Fruit fly (Drosophila melanogaster) whole organism, adult: ENCODE measurements around the gene mRpS21.

ENCODE experiments used
- CG11617 ChIP-seq: fragments of 200-800 bp; sonication (Bioruptor generic); optimal IDR thresholded peaks from 2 replicates; lab custom pipeline; 2017; ENCODE audit warnings: mild to moderate bottlenecking, missing biosample characterization, missing genetic modification reagents, missing genetic modification characterization
- CG14711 ChIP-seq: fragments of 200-800 bp; sonication (Bioruptor generic); optimal IDR thresholded peaks from 2 replicates; lab custom pipeline; 2018; ENCODE audit warnings: missing biosample characterization, mild to moderate bottlenecking, missing genetic modification characterization, moderate library complexity
- CG1620 ChIP-seq: fragments of 200-800 bp; sonication (Bioruptor generic); optimal IDR thresholded peaks from 2 replicates; lab custom pipeline; 2016; ENCODE audit warnings: missing biosample characterization, missing genetic modification characterization
- Clk ChIP-seq: fragments of 200-800 bp; sonication (Bioruptor generic); optimal IDR thresholded peaks from 2 replicates; lab custom pipeline; 2017; ENCODE audit warnings: missing biosample characterization, missing genetic modification characterization
- Hr96 ChIP-seq: fragments of 200-800 bp; sonication (Bioruptor generic); optimal IDR thresholded peaks from 2 replicates; lab custom pipeline; 2016; ENCODE audit warnings: missing biosample characterization, missing genetic modification characterization
- kay ChIP-seq: fragments of 200-800 bp; sonication (Bioruptor generic); peaks from one replicate; lab custom pipeline; 2016; ENCODE audit warnings: missing biosample characterization, missing genetic modification characterization, borderline replicate concordance

DNA sequence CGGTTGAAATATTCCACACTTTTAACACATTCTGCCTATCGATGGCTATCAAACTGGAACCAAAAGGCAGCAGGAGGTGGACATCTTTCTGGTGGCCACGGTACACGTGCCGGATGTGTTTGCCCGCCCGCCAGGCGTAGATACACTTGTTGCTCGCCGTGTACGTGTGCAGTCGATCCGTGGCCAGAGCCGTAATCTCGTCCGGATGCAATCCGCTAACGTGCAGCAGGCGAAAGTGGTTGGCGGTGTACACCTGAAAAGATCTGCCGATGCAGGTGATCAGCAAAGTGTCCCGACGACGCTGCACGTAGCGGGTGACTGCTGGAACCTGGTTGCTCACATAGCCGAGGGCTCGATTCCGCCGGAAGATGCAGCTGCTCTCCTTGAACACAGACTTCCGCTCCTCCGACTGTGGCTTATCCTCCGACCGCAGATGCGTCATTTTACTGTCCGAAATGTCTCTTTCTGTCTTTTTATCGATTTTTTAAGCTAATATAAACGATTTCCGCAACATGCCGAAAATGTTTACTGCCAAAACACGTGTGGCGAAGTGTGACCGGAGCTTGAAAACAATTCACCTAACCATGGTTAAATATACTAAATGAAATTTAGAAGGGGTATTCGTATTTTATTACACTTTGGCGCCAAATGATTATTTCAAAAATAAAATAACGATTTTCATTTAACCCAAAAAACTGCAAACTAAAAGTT lies 6.7 kb upstream of the mRpS21 start, which contains the start of gene CG9799:
- TF ChIP-seq CG11617 (GFP tag; lab: Kevin White, UChicago) (no peak), kay (GFP tag; lab: Kevin White, UChicago) (no peak), CG14711 (tag; lab: Kevin White, UChicago) (no peak), Hr96 (GFP tag; lab: Kevin White, UChicago) (no peak), CG1620 (GFP tag; lab: Kevin White, UChicago) (no peak), Clk (no peak)
